Fruit fly (Drosophila melanogaster) whole organism, embryonic: ENCODE measurements around the gene Atpalpha.

Experiments used
- Atf6 ChIP-seq: fragments of 200-800 bp; sonication (Bioruptor generic); IDR thresholded peaks from 2 replicates; pipeline ENCODE4 v1.3.6; 2022; ENCODE audit warnings: missing biosample characterization, missing genetic modification characterization
- BEAF-32 ChIP-seq: fragments of 200-800 bp; sonication (Bioruptor generic); optimal IDR thresholded peaks from 3 replicates; lab custom pipeline; 2017; ENCODE audit warnings: missing biosample characterization, missing genetic modification characterization, mild to moderate bottlenecking, moderate library complexity, missing genetic modification reagents
- Bteb2 ChIP-seq: fragments of 200-800 bp; sonication (Bioruptor generic); optimal IDR thresholded peaks from 2 replicates; lab custom pipeline; 2016; ENCODE audit warnings: missing biosample characterization, missing genetic modification characterization
- CG10321 ChIP-seq: fragments of 200-800 bp; sonication (Bioruptor generic); IDR thresholded peaks from 2 replicates; pipeline ENCODE4 v1.3.6; 2022; ENCODE audit warnings: missing biosample characterization, missing genetic modification characterization
- CG10543 ChIP-seq: fragments of 200-800 bp; sonication (Bioruptor generic); optimal IDR thresholded peaks from 3 replicates; lab custom pipeline; 2017; ENCODE audit warnings: missing biosample characterization, mild to moderate bottlenecking, missing genetic modification characterization, moderate library complexity
- CG11093 ChIP-seq: fragments of 200-800 bp; sonication (Bioruptor generic); IDR thresholded peaks from 3 replicates; pipeline ENCODE4 v1.3.6; 2022; ENCODE audit warnings: missing biosample characterization, missing genetic modification characterization
- CG12769 ChIP-seq: fragments of 200-800 bp; sonication (Bioruptor generic); optimal IDR thresholded peaks from 2 replicates; lab custom pipeline; 2019; ENCODE audit warnings: missing biosample characterization, mild to moderate bottlenecking, missing genetic modification characterization, moderate library complexity
- CG13296 ChIP-seq: fragments of 200-800 bp; sonication (Bioruptor generic); optimal IDR thresholded peaks from 3 replicates; lab custom pipeline; 2018; ENCODE audit warnings: missing biosample characterization, mild to moderate bottlenecking, missing genetic modification characterization
- CG14014 ChIP-seq: fragments of 200-800 bp; sonication (Bioruptor generic); IDR thresholded peaks from 2 replicates; pipeline ENCODE4 v1.3.6; 2022; ENCODE audit warnings: missing biosample characterization, missing genetic modification characterization
- CG14050 ChIP-seq: fragments of 200-800 bp; sonication (Bioruptor generic); IDR thresholded peaks from 3 replicates; pipeline ENCODE4 v1.3.6; 2022; ENCODE audit warnings: missing biosample characterization, missing genetic modification characterization
- CG14710 ChIP-seq: fragments of 200-800 bp; sonication (Bioruptor generic); optimal IDR thresholded peaks from 3 replicates; lab custom pipeline; 2019; ENCODE audit warnings: missing biosample characterization, mild to moderate bottlenecking, missing genetic modification characterization, moderate library complexity
- CG1529 ChIP-seq: fragments of 200-800 bp; sonication (Bioruptor generic); optimal IDR thresholded peaks from 3 replicates; lab custom pipeline; 2018; ENCODE audit warnings: missing biosample characterization, missing genetic modification characterization
- CG1602 ChIP-seq: fragments of 200-800 bp; sonication (Bioruptor generic); optimal IDR thresholded peaks from 3 replicates; lab custom pipeline; 2016; ENCODE audit warnings: missing biosample characterization, missing genetic modification characterization
- CG17328 ChIP-seq: fragments of 200-800 bp; sonication (Bioruptor generic); IDR thresholded peaks from 2 replicates; pipeline ENCODE4 v1.3.6; 2022; ENCODE audit warnings: missing biosample characterization, missing genetic modification characterization
- CG17385 ChIP-seq: fragments of 200-800 bp; sonication (Bioruptor generic); optimal IDR thresholded peaks from 3 replicates; lab custom pipeline; 2018; ENCODE audit warnings: missing biosample characterization, mild to moderate bottlenecking, missing genetic modification characterization
- CG33213 ChIP-seq: fragments of 200-800 bp; sonication (Bioruptor generic); optimal IDR thresholded peaks from 3 replicates; lab custom pipeline; 2016; ENCODE audit warnings: missing biosample characterization, missing genetic modification characterization
- CG34376 ChIP-seq: fragments of 200-800 bp; sonication (Bioruptor generic); optimal IDR thresholded peaks from 2 replicates; lab custom pipeline; 2018; ENCODE audit warnings: missing biosample characterization, mild to moderate bottlenecking, missing genetic modification characterization
- CG43689 ChIP-seq: fragments of 200-800 bp; sonication (Bioruptor generic); IDR thresholded peaks from 2 replicates; pipeline ENCODE4 v1.3.6; 2022; ENCODE audit warnings: missing biosample characterization, missing genetic modification characterization
- CG7786 ChIP-seq: fragments of 200-800 bp; sonication (Bioruptor generic); optimal IDR thresholded peaks from 2 replicates; lab custom pipeline; 2016; ENCODE audit warnings: missing biosample characterization, missing genetic modification characterization
- CG7928 ChIP-seq: fragments of 200-800 bp; sonication (Bioruptor generic); optimal IDR thresholded peaks from 2 replicates; lab custom pipeline; 2017; ENCODE audit warnings: missing biosample characterization, mild to moderate bottlenecking, missing genetic modification characterization
- CG7987 ChIP-seq: fragments of 200-800 bp; sonication (Bioruptor generic); optimal IDR thresholded peaks from 2 replicates; lab custom pipeline; 2018; ENCODE audit warnings: missing biosample characterization, mild to moderate bottlenecking, missing genetic modification characterization, moderate library complexity
- Dbx ChIP-seq: fragments of 200-800 bp; sonication (Bioruptor generic); IDR thresholded peaks from 3 replicates; pipeline ENCODE4 v1.3.6; 2022; ENCODE audit warnings: missing biosample characterization, missing genetic modification characterization
- Ets65A ChIP-seq: fragments of 200-800 bp; sonication (Bioruptor generic); peaks from one replicate; lab custom pipeline; 2016; ENCODE audit warnings: missing biosample characterization, missing genetic modification characterization
- Ets97D ChIP-seq: fragments of 200-800 bp; sonication (Bioruptor generic); optimal IDR thresholded peaks from 3 replicates; lab custom pipeline; 2016; ENCODE audit warnings: missing biosample characterization, missing genetic modification characterization
- Gug ChIP-seq: fragments of 200-800 bp; sonication (Bioruptor generic); IDR thresholded peaks from 4 replicates; pipeline ENCODE4 v1.3.6; 2022; ENCODE audit warnings: missing biosample characterization, missing genetic modification characterization
- HmgZ ChIP-seq: fragments of 200-800 bp; sonication (Bioruptor generic); optimal IDR thresholded peaks from 2 replicates; lab custom pipeline; 2018; ENCODE audit warnings: missing biosample characterization, mild to moderate bottlenecking, missing genetic modification characterization
- Hr39 ChIP-seq: fragments of >200 bp; optimal IDR thresholded peaks from 2 replicates; lab custom pipeline; 2017
- Hr51 ChIP-seq, 2 experiments: fragments of 200-800 bp; sonication (Bioruptor generic); optimal IDR thresholded peaks; 2 replicates in 1 of 2; 3 replicates in 1 of 2; lab custom pipeline; 2016 to 2018; ENCODE audit warnings: missing biosample characterization in 2 of 2, missing genetic modification characterization in 2 of 2, mild to moderate bottlenecking in 1 of 2, moderate library complexity in 1 of 2
- Ptx1 ChIP-seq: fragments of 200-800 bp; sonication (Bioruptor generic); IDR thresholded peaks from 2 replicates; pipeline ENCODE4 v1.3.6; 2022; ENCODE audit warnings: missing biosample characterization, missing genetic modification characterization
- Ravus ChIP-seq: fragments of 200-800 bp; sonication (Bioruptor generic); IDR thresholded peaks from 2 replicates; pipeline ENCODE4 v1.3.6; 2022; ENCODE audit warnings: missing biosample characterization, missing genetic modification characterization
- Side ChIP-seq: fragments of 200-800 bp; sonication (Bioruptor generic); optimal IDR thresholded peaks from 2 replicates; lab custom pipeline; 2016; ENCODE audit warnings: missing biosample characterization, missing genetic modification characterization
- Sox102F ChIP-seq: fragments of 200-800 bp; sonication (Bioruptor generic); optimal IDR thresholded peaks from 2 replicates; lab custom pipeline; 2018; ENCODE audit warnings: missing biosample characterization, mild to moderate bottlenecking, missing genetic modification characterization, moderate library complexity
- Spps ChIP-seq: fragments of 200-800 bp; sonication (Bioruptor generic); optimal IDR thresholded peaks from 2 replicates; lab custom pipeline; 2018; ENCODE audit warnings: missing biosample characterization, mild to moderate bottlenecking, missing genetic modification characterization
- ab ChIP-seq: fragments of 200-800 bp; sonication (Bioruptor generic); optimal IDR thresholded peaks from 2 replicates; lab custom pipeline; 2016; ENCODE audit warnings: missing biosample characterization, missing genetic modification characterization
- caup ChIP-seq: fragments of 200-800 bp; sonication (Bioruptor generic); optimal IDR thresholded peaks from 3 replicates; lab custom pipeline; 2017; ENCODE audit warnings: missing biosample characterization, mild to moderate bottlenecking, missing genetic modification characterization, moderate library complexity; ENCODE audit not compliant: severe bottlenecking
- fd64A ChIP-seq: fragments of 200-800 bp; sonication (Bioruptor generic); optimal IDR thresholded peaks from 3 replicates; lab custom pipeline; 2018; ENCODE audit warnings: missing biosample characterization, mild to moderate bottlenecking, missing genetic modification characterization
- gfzf ChIP-seq: fragments of 200-800 bp; sonication (Bioruptor generic); optimal IDR thresholded peaks from 2 replicates; lab custom pipeline; 2016; ENCODE audit warnings: missing biosample characterization, mild to moderate bottlenecking, missing genetic modification characterization, moderate library complexity
- hkb ChIP-seq, 2 experiments: fragments of 200-800 bp in 1 of 2; fragments of >200 bp in 1 of 2; sonication (Bioruptor generic) in 1 of 2; IDR thresholded peaks in 1 of 2; optimal IDR thresholded peaks in 1 of 2; 2 replicates each; pipeline versions ENCODE4 v1.3.6 to Lab custom; 2017 to 2022; ENCODE audit warnings: missing biosample characterization in 1 of 2, missing genetic modification characterization in 1 of 2
- lmd ChIP-seq: fragments of 200-800 bp; sonication (Bioruptor generic); IDR thresholded peaks from 2 replicates; pipeline ENCODE4 v1.3.6; 2022; ENCODE audit warnings: missing biosample characterization, missing genetic modification characterization
- mam ChIP-seq: fragments of 200-800 bp; sonication (Bioruptor generic); optimal IDR thresholded peaks from 3 replicates; lab custom pipeline; 2016; ENCODE audit warnings: missing biosample characterization, missing genetic modification characterization
- nerfin-2 ChIP-seq: fragments of 200-800 bp; sonication (Bioruptor generic); IDR thresholded peaks from 2 replicates; pipeline ENCODE4 v1.3.6; 2022; ENCODE audit warnings: missing biosample characterization, missing genetic modification characterization; ENCODE audit not compliant: partially characterized antibody
- phol ChIP-seq: fragments of 200-800 bp; sonication (Bioruptor generic); optimal IDR thresholded peaks from 3 replicates; lab custom pipeline; 2018; ENCODE audit warnings: missing biosample characterization, mild to moderate bottlenecking, missing genetic modification characterization, moderate library complexity
- ranshi ChIP-seq: fragments of 200-800 bp; sonication (Bioruptor generic); IDR thresholded peaks from 2 replicates; pipeline ENCODE4 v1.3.6; 2022; ENCODE audit warnings: missing biosample characterization, missing genetic modification characterization
- shn ChIP-seq: fragments of 200-800 bp; sonication (Bioruptor generic); optimal IDR thresholded peaks from 3 replicates; lab custom pipeline; 2016; ENCODE audit warnings: missing biosample characterization, missing genetic modification characterization
- sisA ChIP-seq: fragments of 200-800 bp; sonication (Bioruptor generic); IDR thresholded peaks from 2 replicates; pipeline ENCODE4 v1.3.6; 2022; ENCODE audit warnings: missing biosample characterization, missing genetic modification characterization
- sna ChIP-seq: fragments of 200-800 bp; sonication (Bioruptor generic); IDR thresholded peaks from 2 replicates; pipeline ENCODE4 v1.3.6; 2022; ENCODE audit warnings: missing biosample characterization, missing genetic modification characterization; ENCODE audit not compliant: partially characterized antibody
- sr ChIP-seq: fragments of 200-800 bp; sonication (Bioruptor generic); IDR thresholded peaks from 3 replicates; pipeline ENCODE4 v1.3.6; 2022; ENCODE audit warnings: missing biosample characterization, missing genetic modification characterization
- tll ChIP-seq, 2 experiments: fragments of 200-800 bp in 1 of 2; fragments of >200 bp in 1 of 2; sonication (Bioruptor generic) in 1 of 2; optimal IDR thresholded peaks; 2 replicates each; lab custom pipeline; 2017 to 2019; ENCODE audit warnings: missing biosample characterization in 2 of 2, missing genetic modification characterization in 2 of 2, mild to moderate bottlenecking in 1 of 2, moderate library complexity in 1 of 2
- zen ChIP-seq: fragments of 200-800 bp; sonication (Bioruptor generic); optimal IDR thresholded peaks from 3 replicates; lab custom pipeline; 2018; ENCODE audit warnings: missing biosample characterization, mild to moderate bottlenecking, missing genetic modification characterization, moderate library complexity

Gene Atpalpha

dm6 chr3R:21017464-21018080 lies 69.1 kb downstream of the Atpalpha start, which contains the start of gene Rlip (continued):
- TF ChIP-seq CG14014 (GFP tag; lab: Robert Waterston, UW): 0 out of 2 replicates have a peak, but pooled peaks have one; percentile 17
- peak; percentile 47; the same call in 1 of the 2 replicates for TF ChIP-seq lmd (GFP tag; lab: Robert Waterston, UW)
- TF ChIP-seq CG7786 (GFP tag; lab: Kevin White, UChicago): peak; percentile 41
- peak; percentile 38; the same call in 1 of the 2 replicates for TF ChIP-seq sna (GFP tag; lab: Robert Waterston, UW)
- peak; percentile 98 for TF ChIP-seq Ets65A
- TF ChIP-seq CG13296 (GFP tag; lab: Kevin White, UChicago): peak; percentile 15
- peak; percentile 37; the same call in 1 of the 2 replicates for TF ChIP-seq nerfin-2 (GFP tag; lab: Robert Waterston, UW)
- TF ChIP-seq HmgZ: peak; percentile 31
- TF ChIP-seq CG17328 (GFP tag; lab: Robert Waterston, UW): no peak
- peak; percentile 71 for TF ChIP-seq Ets97D (GFP tag; lab: Kevin White, UChicago)
- peak; percentile 75 for TF ChIP-seq CG33213
- TF ChIP-seq caup: peak; percentile 56
- peak; percentile 51; the same call in 1 of the 2 replicates for TF ChIP-seq ranshi (GFP tag; lab: Robert Waterston, UW)
- no peak for TF ChIP-seq Spps (tag; lab: Kevin White, UChicago)
- peak; percentile 74 for TF ChIP-seq mam (GFP tag; lab: Kevin White, UChicago)
- TF ChIP-seq gfzf (GFP tag; lab: Kevin White, UChicago): peak; percentile 24
- TF ChIP-seq CG10543 (GFP tag; lab: Kevin White, UChicago): peak; percentile 22
- TF ChIP-seq Ptx1 (GFP tag; lab: Robert Waterston, UW): peak; percentile 34; the same call in 1 of the 2 replicates
- no peak for TF ChIP-seq CG7928 (GFP tag; lab: Kevin White, UChicago)
- TF ChIP-seq hkb (optimal IDR thresholded peaks at IDR 0.05; lab: Kevin White, UChicago): peak; percentile 8
- 0 out of 2 replicates have a peak, but pooled peaks have one; percentile 31 for TF ChIP-seq hkb (GFP tag; IDR thresholded peaks at IDR 0.05; lab: Robert Waterston, UW)
- peak; percentile 57; the same call in 2 of the 3 replicates for TF ChIP-seq Dbx (GFP tag; lab: Robert Waterston, UW)
- no peak for TF ChIP-seq CG17385 (GFP tag; lab: Kevin White, UChicago)
- no peak for TF ChIP-seq CG10321
- TF ChIP-seq ab (GFP tag; lab: Kevin White, UChicago): peak; percentile 15
- TF ChIP-seq CG34376 (GFP tag; lab: Kevin White, UChicago): no peak
- TF ChIP-seq CG11093 (GFP tag; lab: Robert Waterston, UW): no peak
- no peak for TF ChIP-seq Ravus (GFP tag; lab: Robert Waterston, UW)
- TF ChIP-seq Bteb2 (GFP tag; lab: Kevin White, UChicago): peak; percentile 7
- TF ChIP-seq sr (GFP tag; lab: Robert Waterston, UW): peak; percentile 38; the same call in 1 of the 3 replicates
- TF ChIP-seq phol (tag; lab: Kevin White, UChicago): no peak
- no peak for TF ChIP-seq Hr39 (lab: Kevin White, UChicago)
- TF ChIP-seq zen (tag; lab: Kevin White, UChicago): peak; percentile 60
- TF ChIP-seq Gug (GFP tag; lab: Robert Waterston, UW): peak; percentile 55; the same call in 2 of the 4 replicates
- TF ChIP-seq fd64A (GFP tag; lab: Kevin White, UChicago): no peak
- TF ChIP-seq CG14710: peak; percentile 57
- TF ChIP-seq sisA (GFP tag; lab: Robert Waterston, UW): peak; percentile 70
- TF ChIP-seq BEAF-32: peak; percentile 46
- peak; percentile 65 for TF ChIP-seq CG7987 (GFP tag; lab: Kevin White, UChicago)
- no peak for TF ChIP-seq CG1529 (GFP tag; lab: Kevin White, UChicago)
- TF ChIP-seq Sox102F (GFP tag; lab: Kevin White, UChicago): peak; percentile 34
- peak; percentile 32 for TF ChIP-seq shn (GFP tag; lab: Kevin White, UChicago)
- peak; percentile 15 for TF ChIP-seq CG1602
- no peak for TF ChIP-seq Atf6 (GFP tag; lab: Robert Waterston, UW)
- TF ChIP-seq CG43689: no peak
- TF ChIP-seq Hr51 (GFP tag; optimal IDR thresholded peaks at IDR 0.05; lab: Kevin White, UChicago): no peak
- TF ChIP-seq CG14050 (GFP tag; lab: Robert Waterston, UW): no peak
- peak; percentile 5 for TF ChIP-seq CG12769 (tag; lab: Kevin White, UChicago)
- no peak for TF ChIP-seq tll (GFP tag; optimal IDR thresholded peaks at IDR 0.05; lab: Kevin White, UChicago)
- peak; percentile 65 for TF ChIP-seq Side
